Worm (Caenorhabditis elegans): Measurements from ENCODE around the gene F20G2.1.

The F20G2.1 gene

ce11 chrV:13790557-13790956, 37.2 kb upstream of the F20G2.1 start:
- TF ChIP-seq atf-7 (tag; optimal IDR thresholded peaks at IDR 0.05) (no peak), hlh-12 (tag; optimal IDR thresholded peaks at IDR 0.05) (no peak), egl-18 (GFP tag; IDR thresholded peaks at IDR 0.05) (no peak), athp-1 (tag; optimal IDR thresholded peaks at IDR 0.05) (no peak)

- TF ChIP-seq ztf-28 (GFP tag; IDR thresholded peaks at IDR 0.05) (no peak), cebp-1 (GFP tag; IDR thresholded peaks at IDR 0.05) (no peak), cebp-1 (tag; optimal IDR thresholded peaks at IDR 0.05) (peak; percentile 57)
These were observed 36.7 kb upstream of the F20G2.1 start for ce11 chrV:13790117-13790516.

ce11 chrV:13789362-13789761, 36.0 kb upstream of the F20G2.1 start:
- TF ChIP-seq B0019.2 (GFP tag; conservative IDR thresholded peaks at IDR 0.05): no peak
- peak; percentile 25; the same call in 1 of the 2 replicates for TF ChIP-seq ceh-100 (GFP tag; IDR thresholded peaks at IDR 0.05)
- no peak for TF ChIP-seq Y53G8AR.9 (GFP tag; conservative IDR thresholded peaks at IDR 0.05)
- no peak for TF ChIP-seq nhr-120 (GFP tag; IDR thresholded peaks at IDR 0.05)
- no peak for TF ChIP-seq snpc-4 (GFP tag; optimal IDR thresholded peaks at IDR 0.05)
- TF ChIP-seq snpc-4 (tag; optimal IDR thresholded peaks at IDR 0.05): peak; percentile 16 to 64 (median 48)
- TF ChIP-seq hlh-26 (GFP tag; conservative IDR thresholded peaks at IDR 0.05): no peak
- peak; percentile 79 for TF ChIP-seq dox-1 (GFP tag; IDR thresholded peaks at IDR 0.05)
- TF ChIP-seq akir-1 (GFP tag; optimal IDR thresholded peaks at IDR 0.05): no peak
- peak; percentile 22 for TF ChIP-seq tbp1 (GFP tag; optimal IDR thresholded peaks at IDR 0.05)
- 0 out of 2 replicates have a peak, but pooled peaks have one; percentile 24 for TF ChIP-seq pbrm-1 (GFP tag; IDR thresholded peaks at IDR 0.05)
- no peak for TF ChIP-seq nfyb-1 (GFP tag; IDR thresholded peaks at IDR 0.05)
- TF ChIP-seq bed-1 (GFP tag; IDR thresholded peaks at IDR 0.05): no peak
- peak in 1 of 3 experiments; percentile 56 for TF ChIP-seq lin-35 (GFP tag; optimal IDR thresholded peaks at IDR 0.05)
- peak; percentile 85 for TF ChIP-seq zfh-2 (GFP tag; conservative IDR thresholded peaks at IDR 0.05)
- peak; percentile 24; the same call in 1 of the 2 replicates for TF ChIP-seq rcor-1 (GFP tag; IDR thresholded peaks at IDR 0.05)
- no peak for TF ChIP-seq ztf-26 (tag; optimal IDR thresholded peaks at IDR 0.05)
- no peak for TF ChIP-seq C17E4.6 (GFP tag; IDR thresholded peaks at IDR 0.05)
- peak; percentile 61 for TF ChIP-seq madf-10 (tag; optimal IDR thresholded peaks at IDR 0.05)
- no peak for TF ChIP-seq sptf-2 (GFP tag; optimal IDR thresholded peaks at IDR 0.05)
- peak; percentile 1 for TF ChIP-seq dpl-1 (GFP tag; optimal IDR thresholded peaks at IDR 0.05)
- TF ChIP-seq nhr-90 (tag; optimal IDR thresholded peaks at IDR 0.05): peak; percentile 23
- TF ChIP-seq cebp-2 (GFP tag; IDR thresholded peaks at IDR 0.05): no peak
- no peak for TF ChIP-seq F39B2.1 (GFP tag; IDR thresholded peaks at IDR 0.05)
- no peak for TF ChIP-seq zim-3 (tag; optimal IDR thresholded peaks at IDR 0.05)
- TF ChIP-seq athp-1 (tag; optimal IDR thresholded peaks at IDR 0.05): peak; percentile 1
- TF ChIP-seq ama-1 (optimal IDR thresholded peaks at IDR 0.05): peak; percentile 12
- no peak for TF ChIP-seq ama-1 (GFP tag; optimal IDR thresholded peaks at IDR 0.05)
- no peak for TF ChIP-seq repo-1 (tag; optimal IDR thresholded peaks at IDR 0.05)
- no peak; the same call in 1 of the 2 replicates for TF ChIP-seq lin-26 (GFP tag; IDR thresholded peaks at IDR 0.05)
- peak; percentile 39; the same call in 1 of the 2 replicates for TF ChIP-seq B0336.3 (GFP tag; IDR thresholded peaks at IDR 0.05)
- peak; percentile 59; the same call in 1 of the 2 replicates for TF ChIP-seq hmg-1.2 (GFP tag; IDR thresholded peaks at IDR 0.05)
- TF ChIP-seq ekl-4 (GFP tag; IDR thresholded peaks at IDR 0.05): no peak
- TF ChIP-seq hrde-1 (tag; optimal IDR thresholded peaks at IDR 0.05; ENCODE audit: borderline replicate concordance): no peak
- peak; percentile 76 for TF ChIP-seq ceh-27 (GFP tag; optimal IDR thresholded peaks at IDR 0.05)
- TF ChIP-seq mcd-1 (GFP tag; IDR thresholded peaks at IDR 0.05): peak; percentile 79
- TF ChIP-seq F57C9.4 (tag; optimal IDR thresholded peaks at IDR 0.05): no peak
- no peak for TF ChIP-seq F22D6.2 (tag; optimal IDR thresholded peaks at IDR 0.05)
- no peak for TF ChIP-seq rec-8 (tag; optimal IDR thresholded peaks at IDR 0.05)
- TF ChIP-seq Y56A3A.18 (GFP tag; IDR thresholded peaks at IDR 0.05): 0 out of 2 replicates have a peak, but pooled peaks have one; percentile 51

All from whole organism, young adult.